Fruit fly (Drosophila melanogaster) whole organism, embryonic: Measurements from ENCODE around the gene TyrRS.

ENCODE experiments used
- Blimp-1 ChIP-seq: fragments of 200-800 bp; sonication (Bioruptor generic); optimal IDR thresholded peaks from 3 replicates; lab custom pipeline; 2018; ENCODE audit warnings: missing biosample characterization, missing genetic modification characterization, mild to moderate bottlenecking, moderate library complexity, missing genetic modification reagents
- CG11456 ChIP-seq: fragments of 200-800 bp; sonication (Bioruptor generic); IDR thresholded peaks from 3 replicates; pipeline ENCODE4 v1.3.6; 2022; ENCODE audit warnings: missing biosample characterization, missing genetic modification characterization
- CG11504 ChIP-seq: fragments of 200-800 bp; sonication (Bioruptor generic); optimal IDR thresholded peaks from 3 replicates; lab custom pipeline; 2019; ENCODE audit warnings: missing biosample characterization, mild to moderate bottlenecking, missing genetic modification characterization, moderate library complexity
- CG12659 ChIP-seq: fragments of 200-800 bp; sonication (Bioruptor generic); optimal IDR thresholded peaks from 3 replicates; lab custom pipeline; 2017; ENCODE audit warnings: mild to moderate bottlenecking, missing biosample characterization, missing genetic modification reagents, missing genetic modification characterization
- CG14710 ChIP-seq: fragments of 200-800 bp; sonication (Bioruptor generic); optimal IDR thresholded peaks from 3 replicates; lab custom pipeline; 2019; ENCODE audit warnings: missing biosample characterization, mild to moderate bottlenecking, missing genetic modification characterization, moderate library complexity
- CG15269 ChIP-seq: fragments of 200-800 bp; sonication (Bioruptor generic); optimal IDR thresholded peaks from 2 replicates; lab custom pipeline; 2018; ENCODE audit warnings: missing biosample characterization, mild to moderate bottlenecking, missing genetic modification characterization, moderate library complexity
- CG17385 ChIP-seq: fragments of 200-800 bp; sonication (Bioruptor generic); optimal IDR thresholded peaks from 3 replicates; lab custom pipeline; 2018; ENCODE audit warnings: missing biosample characterization, mild to moderate bottlenecking, missing genetic modification characterization
- CG17612 ChIP-seq: fragments of 200-800 bp; sonication (Bioruptor generic); IDR thresholded peaks from 2 replicates; pipeline ENCODE4 v1.3.6; 2022; ENCODE audit warnings: missing biosample characterization, missing genetic modification characterization
- CG18619 ChIP-seq: fragments of 200-800 bp; sonication (Bioruptor generic); optimal IDR thresholded peaks from 3 replicates; lab custom pipeline; 2017; ENCODE audit warnings: missing biosample characterization, mild to moderate bottlenecking, missing genetic modification characterization
- CG2678 ChIP-seq: fragments of 200-800 bp; sonication (Bioruptor generic); optimal IDR thresholded peaks from 3 replicates; lab custom pipeline; 2019; ENCODE audit warnings: missing biosample characterization, mild to moderate bottlenecking, missing genetic modification characterization, moderate library complexity
- CG31388 ChIP-seq: fragments of 200-800 bp; sonication (Bioruptor generic); optimal IDR thresholded peaks from 2 replicates; lab custom pipeline; 2016; ENCODE audit warnings: missing biosample characterization, missing genetic modification characterization
- CG31441 ChIP-seq: fragments of 200-800 bp; sonication (Bioruptor generic); IDR thresholded peaks from 2 replicates; pipeline ENCODE4 v1.3.6; 2022; ENCODE audit warnings: missing biosample characterization, missing genetic modification characterization
- CG32772 ChIP-seq: fragments of 200-800 bp; sonication (Bioruptor generic); IDR thresholded peaks from 2 replicates; pipeline ENCODE4 v1.3.6; 2022; ENCODE audit warnings: missing biosample characterization, missing genetic modification characterization
- CG3838 ChIP-seq: fragments of 200-800 bp; sonication (Bioruptor generic); optimal IDR thresholded peaks from 3 replicates; lab custom pipeline; 2016; ENCODE audit warnings: missing biosample characterization, missing genetic modification characterization
- CG7839 ChIP-seq: fragments of 200-800 bp; sonication (Bioruptor generic); optimal IDR thresholded peaks from 3 replicates; lab custom pipeline; 2018; ENCODE audit warnings: missing biosample characterization, mild to moderate bottlenecking, missing genetic modification characterization, moderate library complexity
- CG9215 ChIP-seq: fragments of 200-800 bp; sonication (Bioruptor generic); IDR thresholded peaks from 2 replicates; pipeline ENCODE4 v1.3.6; 2022; ENCODE audit warnings: missing biosample characterization, missing genetic modification characterization
- CG9437 ChIP-seq: fragments of 200-800 bp; sonication (Bioruptor generic); optimal IDR thresholded peaks from 2 replicates; lab custom pipeline; 2018; ENCODE audit warnings: missing biosample characterization, mild to moderate bottlenecking, missing genetic modification characterization
- CG9727 ChIP-seq: fragments of 200-800 bp; sonication (Bioruptor generic); optimal IDR thresholded peaks from 3 replicates; lab custom pipeline; 2017; ENCODE audit warnings: missing biosample characterization, mild to moderate bottlenecking, missing genetic modification characterization
- CoRest ChIP-seq: fragments of 200-800 bp; sonication (Bioruptor generic); optimal IDR thresholded peaks from 3 replicates; lab custom pipeline; 2018; ENCODE audit warnings: missing biosample characterization, mild to moderate bottlenecking, missing genetic modification characterization, moderate library complexity
- Dip2 ChIP-seq: fragments of 200-800 bp; sonication (Bioruptor generic); IDR thresholded peaks from 2 replicates; pipeline ENCODE4 v1.3.6; 2022; ENCODE audit warnings: missing biosample characterization, missing genetic modification characterization
- Fer3 ChIP-seq: fragments of 200-800 bp; sonication (Bioruptor generic); optimal IDR thresholded peaks from 2 replicates; lab custom pipeline; 2018; ENCODE audit warnings: missing biosample characterization, mild to moderate bottlenecking, missing genetic modification characterization, moderate library complexity
- HLH4C ChIP-seq: fragments of 200-800 bp; sonication (Bioruptor generic); IDR thresholded peaks from 3 replicates; pipeline ENCODE4 v1.3.6; 2022; ENCODE audit warnings: missing biosample characterization, missing genetic modification characterization; ENCODE audit not compliant: partially characterized antibody
- Hr51 ChIP-seq, 2 experiments: fragments of 200-800 bp; sonication (Bioruptor generic); optimal IDR thresholded peaks; 2 replicates in 1 of 2; 3 replicates in 1 of 2; lab custom pipeline; 2016 to 2018; ENCODE audit warnings: missing biosample characterization in 2 of 2, missing genetic modification characterization in 2 of 2, mild to moderate bottlenecking in 1 of 2, moderate library complexity in 1 of 2
- Hr78 ChIP-seq, 2 experiments: fragments of 200-800 bp in 1 of 2; fragments of >200 bp in 1 of 2; sonication (Bioruptor generic) in 1 of 2; optimal IDR thresholded peaks; 2 replicates each; lab custom pipeline; 2017 to 2019; ENCODE audit warnings: missing biosample characterization in 2 of 2, missing genetic modification characterization in 2 of 2, mild to moderate bottlenecking in 1 of 2, moderate library complexity in 1 of 2
- Meics ChIP-seq: fragments of 200-800 bp; sonication (Bioruptor generic); optimal IDR thresholded peaks from 2 replicates; lab custom pipeline; 2017; ENCODE audit warnings: missing biosample characterization, mild to moderate bottlenecking, missing genetic modification characterization
- Oli ChIP-seq: fragments of 200-800 bp; sonication (Bioruptor generic); optimal IDR thresholded peaks from 2 replicates; lab custom pipeline; 2018; ENCODE audit warnings: missing biosample characterization, mild to moderate bottlenecking, missing genetic modification characterization, moderate library complexity
- Opbp ChIP-seq: fragments of 200-800 bp; sonication (Bioruptor generic); IDR thresholded peaks from 3 replicates; pipeline ENCODE4 v1.3.6; 2022; ENCODE audit warnings: missing biosample characterization, missing genetic modification characterization; ENCODE audit not compliant: partially characterized antibody
- Ptx1 ChIP-seq: fragments of 200-800 bp; sonication (Bioruptor generic); IDR thresholded peaks from 2 replicates; pipeline ENCODE4 v1.3.6; 2022; ENCODE audit warnings: missing biosample characterization, missing genetic modification characterization
- Scr ChIP-seq: fragments of 200-800 bp; sonication (Bioruptor generic); IDR thresholded peaks from 2 replicates; pipeline ENCODE4 v1.3.6; 2022; ENCODE audit warnings: missing biosample characterization, missing genetic modification characterization; ENCODE audit not compliant: partially characterized antibody
- Sox100B ChIP-seq: fragments of 200-800 bp; sonication (Bioruptor generic); optimal IDR thresholded peaks from 3 replicates; lab custom pipeline; 2018; ENCODE audit warnings: missing biosample characterization, mild to moderate bottlenecking, missing genetic modification characterization
- al ChIP-seq: fragments of 200-800 bp; sonication (Bioruptor generic); IDR thresholded peaks from 2 replicates; pipeline ENCODE4 v1.3.6; 2022; ENCODE audit warnings: missing biosample characterization, missing genetic modification characterization
- bsh ChIP-seq, 2 experiments: fragments of 200-800 bp; sonication (Bioruptor generic); optimal IDR thresholded peaks; 2 replicates each; lab custom pipeline; 2017 to 2018; ENCODE audit warnings: mild to moderate bottlenecking in 2 of 2, missing biosample characterization in 2 of 2, missing genetic modification characterization in 2 of 2, moderate library complexity in 1 of 2
- crol ChIP-seq: fragments of 200-800 bp; sonication (Bioruptor generic); IDR thresholded peaks from 2 replicates; pipeline ENCODE4 v1.3.6; 2022; ENCODE audit warnings: missing biosample characterization, missing genetic modification characterization
- dpn ChIP-seq, 2 experiments: fragments of 200-800 bp; sonication (Bioruptor generic); optimal IDR thresholded peaks; 3 replicates each; lab custom pipeline; 2016; ENCODE audit warnings: missing biosample characterization in 2 of 2, missing genetic modification characterization in 2 of 2
- fd96Cb ChIP-seq: fragments of 200-800 bp; sonication (Bioruptor generic); optimal IDR thresholded peaks from 2 replicates; lab custom pipeline; 2018; ENCODE audit warnings: missing biosample characterization, mild to moderate bottlenecking, missing genetic modification characterization, moderate library complexity
- grau ChIP-seq: fragments of 200-800 bp; optimal IDR thresholded peaks from 3 replicates; lab custom pipeline; 2019; ENCODE audit warnings: missing biosample characterization, mild to moderate bottlenecking, missing genetic modification characterization, moderate library complexity
- grn ChIP-seq: fragments of 200-800 bp; sonication (Bioruptor generic); optimal IDR thresholded peaks from 3 replicates; lab custom pipeline; 2017; ENCODE audit warnings: missing biosample characterization, missing genetic modification characterization
- gsb ChIP-seq: fragments of 200-800 bp; sonication (Bioruptor generic); IDR thresholded peaks from 2 replicates; pipeline ENCODE4 v1.3.6; 2022; ENCODE audit warnings: missing biosample characterization, missing genetic modification characterization
- jing ChIP-seq: fragments of 200-800 bp; sonication (Bioruptor generic); optimal IDR thresholded peaks from 2 replicates; lab custom pipeline; 2018; ENCODE audit warnings: missing biosample characterization, mild to moderate bottlenecking, missing genetic modification characterization
- ken ChIP-seq: fragments of 200-800 bp; sonication (Bioruptor generic); IDR thresholded peaks from 3 replicates; pipeline ENCODE4 v1.3.6; 2022; ENCODE audit warnings: missing biosample characterization, missing genetic modification characterization
- lmd ChIP-seq: fragments of 200-800 bp; sonication (Bioruptor generic); IDR thresholded peaks from 2 replicates; pipeline ENCODE4 v1.3.6; 2022; ENCODE audit warnings: missing biosample characterization, missing genetic modification characterization
- nerfin-1 ChIP-seq: fragments of 200-800 bp; sonication (Bioruptor generic); optimal IDR thresholded peaks from 3 replicates; lab custom pipeline; 2019; ENCODE audit warnings: missing biosample characterization, mild to moderate bottlenecking, missing genetic modification characterization, moderate library complexity
- phol ChIP-seq: fragments of 200-800 bp; sonication (Bioruptor generic); optimal IDR thresholded peaks from 3 replicates; lab custom pipeline; 2018; ENCODE audit warnings: missing biosample characterization, mild to moderate bottlenecking, missing genetic modification characterization, moderate library complexity
- sd ChIP-seq: fragments of 200-800 bp; sonication (Bioruptor generic); optimal IDR thresholded peaks from 3 replicates; lab custom pipeline; 2018; ENCODE audit warnings: missing biosample characterization, mild to moderate bottlenecking, missing genetic modification characterization, moderate library complexity
- sisA ChIP-seq: fragments of 200-800 bp; sonication (Bioruptor generic); IDR thresholded peaks from 2 replicates; pipeline ENCODE4 v1.3.6; 2022; ENCODE audit warnings: missing biosample characterization, missing genetic modification characterization
- sug ChIP-seq: fragments of 200-800 bp; optimal IDR thresholded peaks from 2 replicates; lab custom pipeline; 2019; ENCODE audit warnings: missing biosample characterization, mild to moderate bottlenecking, missing genetic modification characterization, moderate library complexity
- tna ChIP-seq: fragments of 200-800 bp; sonication (Bioruptor generic); IDR thresholded peaks from 2 replicates; pipeline ENCODE4 v1.3.6; 2022; ENCODE audit warnings: missing biosample characterization, missing genetic modification characterization; ENCODE audit not compliant: partially characterized antibody
- trem ChIP-seq: fragments of 200-800 bp; optimal IDR thresholded peaks from 3 replicates; lab custom pipeline; 2019; ENCODE audit warnings: missing biosample characterization, mild to moderate bottlenecking, missing genetic modification characterization, moderate library complexity
- unpg ChIP-seq: fragments of 200-800 bp; sonication (Bioruptor generic); optimal IDR thresholded peaks from 3 replicates; lab custom pipeline; 2018; ENCODE audit warnings: missing biosample characterization, mild to moderate bottlenecking, missing genetic modification characterization, moderate library complexity

TyrRS gene

DNA sequence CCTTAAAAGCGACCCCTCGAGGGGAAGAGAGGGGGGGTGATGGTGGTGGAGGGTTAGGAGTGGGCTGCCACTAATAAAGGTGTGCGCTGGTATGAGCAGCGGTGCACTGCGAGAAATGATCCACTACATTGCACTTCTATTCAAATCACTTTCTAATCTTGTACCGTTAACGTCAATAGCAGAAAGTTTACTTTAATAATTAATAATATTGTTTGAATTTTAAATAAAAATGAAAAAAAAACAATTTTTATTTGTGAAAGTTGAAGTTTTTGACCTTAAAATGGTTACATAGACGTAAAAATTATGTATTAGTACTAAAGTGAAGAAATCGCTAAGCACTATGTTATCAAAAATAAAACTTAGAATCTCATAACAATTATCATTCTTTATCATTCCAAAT lies 26.2 kb downstream of the TyrRS start (continued):
- TF ChIP-seq Blimp-1 (GFP tag; lab: Kevin White, UChicago): peak; percentile 5
- TF ChIP-seq CG31441 (GFP tag; lab: Robert Waterston, UW): peak; percentile 43; the same call in 1 of the 2 replicates
- TF ChIP-seq ken: no peak
- TF ChIP-seq dpn (GFP tag; optimal IDR thresholded peaks at IDR 0.05; lab: Kevin White, UChicago): no peak
- TF ChIP-seq CG3838 (GFP tag; lab: Kevin White, UChicago): no peak
- TF ChIP-seq CG32772 (GFP tag; lab: Robert Waterston, UW): 0 out of 2 replicates have a peak, but pooled peaks have one; percentile 29
- TF ChIP-seq CG7839 (tag; lab: Kevin White, UChicago): peak; percentile 40
- TF ChIP-seq CG17612 (GFP tag; lab: Robert Waterston, UW): peak; percentile 50; the same call in 1 of the 2 replicates
- TF ChIP-seq CG14710: peak; percentile 8
- peak; percentile 29 for TF ChIP-seq Sox100B (GFP tag; lab: Kevin White, UChicago)
- 0 out of 2 replicates have a peak, but pooled peaks have one; percentile 7 for TF ChIP-seq sisA (GFP tag; lab: Robert Waterston, UW)
- TF ChIP-seq fd96Cb (tag; lab: Kevin White, UChicago): peak; percentile 12
- TF ChIP-seq trem (tag; lab: Kevin White, UChicago): peak; percentile 10
- TF ChIP-seq lmd (GFP tag; lab: Robert Waterston, UW): 0 out of 2 replicates have a peak, but pooled peaks have one; percentile 24
- peak; percentile 3 for TF ChIP-seq Oli
- TF ChIP-seq nerfin-1: peak; percentile 17
- TF ChIP-seq Meics: peak; percentile 47
- peak; percentile 16 for TF ChIP-seq CoRest (tag; lab: Kevin White, UChicago)
- TF ChIP-seq CG11504 (tag; lab: Kevin White, UChicago): peak; percentile 60
- 0 out of 2 replicates have a peak, but pooled peaks have one; percentile 22 for TF ChIP-seq Ptx1 (GFP tag; lab: Robert Waterston, UW)
- peak; percentile 13 for TF ChIP-seq CG17385 (GFP tag; lab: Kevin White, UChicago)
- TF ChIP-seq Opbp (GFP tag; lab: Robert Waterston, UW): no peak
- peak; percentile 9 for TF ChIP-seq CG12659
- no peak for TF ChIP-seq CG18619 (GFP tag; lab: Kevin White, UChicago)
- TF ChIP-seq Hr51 (GFP tag; optimal IDR thresholded peaks at IDR 0.05; lab: Kevin White, UChicago): peak in 1 of 2 experiments; percentile 30
- peak; percentile 62 for TF ChIP-seq CG2678 (tag; lab: Kevin White, UChicago)
- no peak for TF ChIP-seq jing
- TF ChIP-seq bsh (GFP tag; optimal IDR thresholded peaks at IDR 0.05; lab: Kevin White, UChicago): peak in 1 of 2 experiments; percentile 9
- TF ChIP-seq Dip2: no peak
- peak; percentile 51 for TF ChIP-seq CG15269 (tag; lab: Kevin White, UChicago)
- peak; percentile 41 for TF ChIP-seq grau (tag; lab: Kevin White, UChicago)
- peak; percentile 33 for TF ChIP-seq CG9437
- TF ChIP-seq Fer3: peak; percentile 0
- TF ChIP-seq Scr (GFP tag; lab: Robert Waterston, UW): no peak
- TF ChIP-seq CG9727 (GFP tag; lab: Kevin White, UChicago): peak; percentile 30
- peak; percentile 20 for TF ChIP-seq unpg (GFP tag; lab: Kevin White, UChicago)
- peak; percentile 61 for TF ChIP-seq phol
- TF ChIP-seq CG31388 (GFP tag; lab: Kevin White, UChicago): no peak

dm6 chr3L:16392203-16392800 lies 26.8 kb downstream of the TyrRS start:
- peak; percentile 37 for TF ChIP-seq grn
- TF ChIP-seq tna: 0 out of 2 replicates have a peak, but pooled peaks have one; percentile 29
- peak; percentile 63; the same call in 1 of the 2 replicates for TF ChIP-seq crol (GFP tag; lab: Robert Waterston, UW)
- no peak for TF ChIP-seq al (GFP tag; lab: Robert Waterston, UW)
- peak in 1 of 2 experiments; percentile 62 for TF ChIP-seq Hr78 (GFP tag; optimal IDR thresholded peaks at IDR 0.05; lab: Kevin White, UChicago)
- TF ChIP-seq gsb (GFP tag; lab: Robert Waterston, UW): no peak
- TF ChIP-seq HLH4C (GFP tag; lab: Robert Waterston, UW): 0 out of 3 replicates have a peak, but pooled peaks have one; percentile 8
- TF ChIP-seq sd (tag; lab: Kevin White, UChicago): peak; percentile 64
- peak; percentile 28 for TF ChIP-seq sug (tag; lab: Kevin White, UChicago)
- TF ChIP-seq CG11456: 0 out of 3 replicates have a peak, but pooled peaks have one; percentile 4
- no peak for TF ChIP-seq CG9215
